Fruit fly (Drosophila melanogaster) whole organism, embryonic: ENCODE measurements around the gene Spn38F.

Experiments
- B-H2 ChIP-seq: fragments of 200-800 bp; sonication (Bioruptor generic); optimal IDR thresholded peaks from 2 replicates; lab custom pipeline; 2018; ENCODE audit warnings: missing biosample characterization, mild to moderate bottlenecking, missing genetic modification characterization
- BEAF-32 ChIP-seq: fragments of 200-800 bp; sonication (Bioruptor generic); optimal IDR thresholded peaks from 3 replicates; lab custom pipeline; 2017; ENCODE audit warnings: missing biosample characterization, missing genetic modification characterization, mild to moderate bottlenecking, moderate library complexity, missing genetic modification reagents
- CG10321 ChIP-seq: fragments of 200-800 bp; sonication (Bioruptor generic); IDR thresholded peaks from 2 replicates; pipeline ENCODE4 v1.3.6; 2022; ENCODE audit warnings: missing biosample characterization, missing genetic modification characterization
- CG10462 ChIP-seq: fragments of 200-800 bp; sonication (Bioruptor generic); optimal IDR thresholded peaks from 2 replicates; lab custom pipeline; 2016; ENCODE audit warnings: missing biosample characterization, missing genetic modification characterization
- CG11504 ChIP-seq: fragments of 200-800 bp; sonication (Bioruptor generic); optimal IDR thresholded peaks from 3 replicates; lab custom pipeline; 2019; ENCODE audit warnings: missing biosample characterization, mild to moderate bottlenecking, missing genetic modification characterization, moderate library complexity
- CG11695 ChIP-seq: fragments of 200-800 bp; sonication (Bioruptor generic); IDR thresholded peaks from 3 replicates; pipeline ENCODE4 v1.3.6; 2022; ENCODE audit warnings: missing biosample characterization, missing genetic modification characterization
- CG13287 ChIP-seq: fragments of 200-800 bp; sonication (Bioruptor generic); IDR thresholded peaks from 2 replicates; pipeline ENCODE4 v1.3.6; 2022; ENCODE audit warnings: missing biosample characterization, missing genetic modification characterization; ENCODE audit not compliant: partially characterized antibody
- CG13296 ChIP-seq: fragments of 200-800 bp; sonication (Bioruptor generic); optimal IDR thresholded peaks from 3 replicates; lab custom pipeline; 2018; ENCODE audit warnings: missing biosample characterization, mild to moderate bottlenecking, missing genetic modification characterization
- CG13424 ChIP-seq: fragments of 200-800 bp; sonication (Bioruptor generic); optimal IDR thresholded peaks from 2 replicates; lab custom pipeline; 2019; ENCODE audit warnings: missing biosample characterization, mild to moderate bottlenecking, missing genetic modification characterization, moderate library complexity
- CG13894 ChIP-seq: fragments of 200-800 bp; sonication (Bioruptor generic); optimal IDR thresholded peaks from 3 replicates; lab custom pipeline; 2018; ENCODE audit warnings: missing biosample characterization, mild to moderate bottlenecking, missing genetic modification characterization, moderate library complexity
- CG15269 ChIP-seq: fragments of 200-800 bp; sonication (Bioruptor generic); optimal IDR thresholded peaks from 2 replicates; lab custom pipeline; 2018; ENCODE audit warnings: missing biosample characterization, mild to moderate bottlenecking, missing genetic modification characterization, moderate library complexity
- CG17186 ChIP-seq: fragments of 200-800 bp; sonication (Bioruptor generic); optimal IDR thresholded peaks from 3 replicates; lab custom pipeline; 2017; ENCODE audit warnings: missing biosample characterization, missing genetic modification reagents, missing genetic modification characterization
- CG17361 ChIP-seq: fragments of 200-800 bp; sonication (Bioruptor generic); IDR thresholded peaks from 3 replicates; pipeline ENCODE4 v1.3.6; 2022; ENCODE audit warnings: missing biosample characterization, missing genetic modification characterization
- CG17829 ChIP-seq: fragments of 200-800 bp; optimal IDR thresholded peaks from 2 replicates; lab custom pipeline; 2019; ENCODE audit warnings: missing biosample characterization, mild to moderate bottlenecking, missing genetic modification characterization, moderate library complexity
- CG2120 ChIP-seq: fragments of 200-800 bp; sonication (Bioruptor generic); optimal IDR thresholded peaks from 3 replicates; lab custom pipeline; 2016; ENCODE audit warnings: missing biosample characterization, missing genetic modification characterization
- CG2678 ChIP-seq: fragments of 200-800 bp; sonication (Bioruptor generic); optimal IDR thresholded peaks from 3 replicates; lab custom pipeline; 2019; ENCODE audit warnings: missing biosample characterization, mild to moderate bottlenecking, missing genetic modification characterization, moderate library complexity
- CG3163 ChIP-seq: fragments of 200-800 bp; sonication (Bioruptor generic); optimal IDR thresholded peaks from 3 replicates; lab custom pipeline; 2016; ENCODE audit warnings: missing biosample characterization, missing genetic modification characterization
- CG32532 ChIP-seq: fragments of 200-800 bp; sonication (Bioruptor generic); IDR thresholded peaks from 2 replicates; pipeline ENCODE4 v1.3.6; 2022; ENCODE audit warnings: missing biosample characterization, missing genetic modification characterization
- CG7839 ChIP-seq: fragments of 200-800 bp; sonication (Bioruptor generic); optimal IDR thresholded peaks from 3 replicates; lab custom pipeline; 2018; ENCODE audit warnings: missing biosample characterization, mild to moderate bottlenecking, missing genetic modification characterization, moderate library complexity
- CG9817 ChIP-seq: fragments of 200-800 bp; sonication (Bioruptor generic); optimal IDR thresholded peaks from 2 replicates; lab custom pipeline; 2018; ENCODE audit warnings: missing biosample characterization, mild to moderate bottlenecking, missing genetic modification characterization, moderate library complexity
- CG9932 ChIP-seq: fragments of 200-800 bp; sonication (Bioruptor generic); IDR thresholded peaks from 2 replicates; pipeline ENCODE4 v1.3.6; 2022; ENCODE audit warnings: missing biosample characterization, missing genetic modification characterization
- CTCF ChIP-seq: fragments of 200-800 bp; sonication (Bioruptor generic); optimal IDR thresholded peaks from 2 replicates; lab custom pipeline; 2017; ENCODE audit warnings: missing biosample characterization, mild to moderate bottlenecking, missing genetic modification characterization, moderate library complexity
- D19B ChIP-seq: fragments of 200-800 bp; sonication (Bioruptor generic); optimal IDR thresholded peaks from 2 replicates; lab custom pipeline; 2017; ENCODE audit warnings: missing biosample characterization, mild to moderate bottlenecking, missing genetic modification characterization
- Fer1 ChIP-seq: fragments of 200-800 bp; sonication (Bioruptor generic); optimal IDR thresholded peaks from 2 replicates; lab custom pipeline; 2017; ENCODE audit warnings: missing biosample characterization, mild to moderate bottlenecking, missing genetic modification characterization
- MBD-R2 ChIP-seq: fragments of 200-800 bp; sonication (Bioruptor generic); IDR thresholded peaks from 2 replicates; pipeline ENCODE4 v1.3.6; 2022; ENCODE audit warnings: missing biosample characterization, missing genetic modification characterization
- Med ChIP-seq: fragments of 200-800 bp; sonication (Bioruptor generic); peaks from one replicate; lab custom pipeline; 2016; ENCODE audit warnings: missing biosample characterization, missing genetic modification characterization, mild to moderate bottlenecking, inconsistent platforms, moderate library complexity
- Meics ChIP-seq: fragments of 200-800 bp; sonication (Bioruptor generic); optimal IDR thresholded peaks from 2 replicates; lab custom pipeline; 2017; ENCODE audit warnings: missing biosample characterization, mild to moderate bottlenecking, missing genetic modification characterization
- Nf-YC ChIP-seq: fragments of 200-800 bp; optimal IDR thresholded peaks from 3 replicates; lab custom pipeline; 2019; ENCODE audit warnings: missing biosample characterization, mild to moderate bottlenecking, missing genetic modification characterization, moderate library complexity
- NfI ChIP-seq: fragments of 200-800 bp; sonication (Bioruptor generic); optimal IDR thresholded peaks from 3 replicates; lab custom pipeline; 2018; ENCODE audit warnings: missing biosample characterization, mild to moderate bottlenecking, missing genetic modification characterization, moderate library complexity
- Ptx1 ChIP-seq: fragments of 200-800 bp; sonication (Bioruptor generic); IDR thresholded peaks from 2 replicates; pipeline ENCODE4 v1.3.6; 2022; ENCODE audit warnings: missing biosample characterization, missing genetic modification characterization
- Rfx ChIP-seq: fragments of 200-800 bp; sonication (Bioruptor generic); IDR thresholded peaks from 2 replicates; pipeline ENCODE4 v1.3.6; 2022; ENCODE audit warnings: missing biosample characterization, missing genetic modification characterization
- Ssrp ChIP-seq: fragments of 200-800 bp; sonication (Bioruptor generic); optimal IDR thresholded peaks from 2 replicates; lab custom pipeline; 2018; ENCODE audit warnings: missing biosample characterization, mild to moderate bottlenecking, missing genetic modification characterization, moderate library complexity
- bbx ChIP-seq: fragments of 200-800 bp; sonication (Bioruptor generic); IDR thresholded peaks from 2 replicates; pipeline ENCODE4 v1.3.6; 2022; ENCODE audit warnings: missing biosample characterization, missing genetic modification characterization; ENCODE audit not compliant: partially characterized antibody
- bcd ChIP-seq: fragments of 200-800 bp; sonication (Bioruptor generic); optimal IDR thresholded peaks from 2 replicates; lab custom pipeline; 2017; ENCODE audit warnings: missing biosample characterization, mild to moderate bottlenecking, missing genetic modification characterization
- bigmax ChIP-seq: fragments of 200-800 bp; sonication (Bioruptor generic); optimal IDR thresholded peaks from 2 replicates; lab custom pipeline; 2018; ENCODE audit warnings: missing biosample characterization, mild to moderate bottlenecking, missing genetic modification characterization
- crp ChIP-seq, 2 experiments: fragments of 200-800 bp; sonication (Bioruptor generic); optimal IDR thresholded peaks; 2 replicates in 1 of 2; 3 replicates in 1 of 2; lab custom pipeline; 2017; ENCODE audit warnings: missing biosample characterization in 2 of 2, missing genetic modification characterization in 2 of 2, mild to moderate bottlenecking in 1 of 2, moderate library complexity in 1 of 2
- dysf ChIP-seq: fragments of 200-800 bp; sonication (Bioruptor generic); IDR thresholded peaks from 3 replicates; pipeline ENCODE4 v1.3.6; 2022; ENCODE audit warnings: missing biosample characterization, missing genetic modification characterization
- ems ChIP-seq: fragments of 200-800 bp; sonication (Bioruptor generic); optimal IDR thresholded peaks from 3 replicates; lab custom pipeline; 2016; ENCODE audit warnings: missing biosample characterization, missing genetic modification characterization
- exex ChIP-seq: fragments of 200-800 bp; sonication (Bioruptor generic); optimal IDR thresholded peaks from 4 replicates; lab custom pipeline; 2018; ENCODE audit warnings: missing biosample characterization, mild to moderate bottlenecking, missing genetic modification characterization, moderate library complexity
- fd3F ChIP-seq: fragments of 200-800 bp; sonication (Bioruptor generic); optimal IDR thresholded peaks from 2 replicates; lab custom pipeline; 2018; ENCODE audit warnings: missing biosample characterization, mild to moderate bottlenecking, missing genetic modification characterization, moderate library complexity
- grau ChIP-seq: fragments of 200-800 bp; optimal IDR thresholded peaks from 3 replicates; lab custom pipeline; 2019; ENCODE audit warnings: missing biosample characterization, mild to moderate bottlenecking, missing genetic modification characterization, moderate library complexity
- lab ChIP-seq: fragments of 200-800 bp; sonication (Bioruptor generic); optimal IDR thresholded peaks from 3 replicates; lab custom pipeline; 2017; ENCODE audit warnings: missing biosample characterization, missing genetic modification characterization, mild to moderate bottlenecking, moderate library complexity, missing genetic modification reagents
- mld ChIP-seq: fragments of 200-800 bp; sonication (Bioruptor generic); IDR thresholded peaks from 3 replicates; pipeline ENCODE4 v1.3.6; 2022; ENCODE audit warnings: missing biosample characterization, missing genetic modification characterization; ENCODE audit not compliant: partially characterized antibody
- pum ChIP-seq: fragments of 200-800 bp; sonication (Bioruptor generic); optimal IDR thresholded peaks from 2 replicates; lab custom pipeline; 2016; ENCODE audit warnings: missing biosample characterization, missing genetic modification characterization
- row ChIP-seq: fragments of 200-800 bp; sonication (Bioruptor generic); IDR thresholded peaks from 3 replicates; pipeline ENCODE4 v1.3.6; 2022; ENCODE audit warnings: missing biosample characterization, missing genetic modification characterization
- so ChIP-seq: fragments of 200-800 bp; sonication (Bioruptor generic); IDR thresholded peaks from 3 replicates; pipeline ENCODE4 v1.3.6; 2022; ENCODE audit warnings: missing biosample characterization, missing genetic modification characterization
- sob ChIP-seq: fragments of 200-800 bp; sonication (Bioruptor generic); IDR thresholded peaks from 2 replicates; pipeline ENCODE4 v1.3.6; 2022; ENCODE audit warnings: missing biosample characterization, missing genetic modification characterization
- sug ChIP-seq: fragments of 200-800 bp; optimal IDR thresholded peaks from 2 replicates; lab custom pipeline; 2019; ENCODE audit warnings: missing biosample characterization, mild to moderate bottlenecking, missing genetic modification characterization, moderate library complexity
- vvl ChIP-seq: fragments of 200-800 bp; sonication (Bioruptor generic); IDR thresholded peaks from 2 replicates; pipeline ENCODE4 v1.3.6; 2022; ENCODE audit warnings: missing biosample characterization, missing genetic modification characterization

Spn38F gene

DNA sequence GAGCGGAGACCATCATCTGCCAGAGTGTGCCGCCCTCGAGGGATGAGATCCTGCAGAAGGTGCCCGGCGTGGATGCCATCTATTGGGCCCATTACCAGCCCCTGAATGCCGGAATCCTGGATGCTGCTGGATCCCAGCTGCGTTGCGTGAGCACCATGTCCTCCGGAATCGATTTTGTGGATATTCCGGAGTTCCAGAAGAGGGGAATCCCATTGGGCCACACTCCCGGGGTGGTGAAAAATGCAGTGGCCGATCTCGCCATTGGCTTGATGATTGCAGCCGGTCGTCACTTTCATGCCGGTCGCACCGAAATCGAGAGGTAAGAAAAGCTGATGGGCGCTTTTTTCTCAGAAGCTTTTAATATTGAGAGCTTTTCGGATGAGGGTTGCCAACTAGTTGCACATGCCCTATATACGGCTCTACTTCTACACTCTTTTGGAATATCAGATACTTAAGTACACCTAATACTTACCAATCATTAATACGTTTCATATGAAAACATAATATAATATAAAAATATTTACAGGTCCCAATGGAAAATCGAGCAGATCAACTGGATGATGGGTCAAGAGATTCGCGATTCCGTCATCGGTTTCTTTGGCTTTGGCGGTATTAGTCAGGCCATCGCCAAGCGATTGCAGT lies 7.9 kb downstream of the Spn38F start:
- TF ChIP-seq Med (GFP tag; lab: Kevin White, UChicago), result peak; percentile 39
- TF ChIP-seq CG11504 (tag; lab: Kevin White, UChicago), result peak; percentile 26
- TF ChIP-seq CG2120 (GFP tag; lab: Kevin White, UChicago), result peak; percentile 9
- TF ChIP-seq CG15269 (tag; lab: Kevin White, UChicago), result peak; percentile 5
- TF ChIP-seq Fer1, result peak; percentile 33
- TF ChIP-seq CG2678, result peak; percentile 48
- 0 out of 2 replicates have a peak, but pooled peaks have one; percentile 16 for TF ChIP-seq Ptx1 (GFP tag; lab: Robert Waterston, UW)
- TF ChIP-seq sug (tag; lab: Kevin White, UChicago), result peak; percentile 26
- TF ChIP-seq CG10321 (GFP tag; lab: Robert Waterston, UW), result 0 out of 2 replicates have a peak, but pooled peaks have one; percentile 8
- no peak for TF ChIP-seq bbx (GFP tag; lab: Robert Waterston, UW)
- peak; percentile 18; the same call in 1 of the 2 replicates for TF ChIP-seq CG13287 (GFP tag; lab: Robert Waterston, UW)
- TF ChIP-seq D19B (GFP tag; lab: Kevin White, UChicago), result no peak
- TF ChIP-seq exex, result peak; percentile 17
- peak; percentile 39 for TF ChIP-seq lab (GFP tag; lab: Kevin White, UChicago)
- 0 out of 3 replicates have a peak, but pooled peaks have one; percentile 9 for TF ChIP-seq CG11695 (GFP tag; lab: Robert Waterston, UW)
- peak; percentile 61 for TF ChIP-seq row (GFP tag; lab: Robert Waterston, UW)
- peak; percentile 45 for TF ChIP-seq B-H2
- TF ChIP-seq Nf-YC, result peak; percentile 14
- no peak for TF ChIP-seq Ssrp (tag; lab: Kevin White, UChicago)
- peak; percentile 9; the same call in 1 of the 2 replicates for TF ChIP-seq sob (GFP tag; lab: Robert Waterston, UW)
- TF ChIP-seq bcd (GFP tag; lab: Kevin White, UChicago), result peak; percentile 4
- TF ChIP-seq vvl (GFP tag; lab: Robert Waterston, UW), result 0 out of 2 replicates have a peak, but pooled peaks have one; percentile 33
- peak; percentile 86 for TF ChIP-seq CG3163 (GFP tag; lab: Kevin White, UChicago)
- TF ChIP-seq CG13296 (GFP tag; lab: Kevin White, UChicago), result peak; percentile 47
- peak; percentile 30 for TF ChIP-seq CG13424 (tag; lab: Kevin White, UChicago)
- TF ChIP-seq pum (GFP tag; lab: Kevin White, UChicago), result no peak
- TF ChIP-seq CG9817, result peak; percentile 26
- peak; percentile 3 for TF ChIP-seq CG7839
- TF ChIP-seq CG17361, result no peak
- TF ChIP-seq mld, result no peak
- TF ChIP-seq Rfx, result peak; percentile 32; the same call in 1 of the 2 replicates
- peak; percentile 18 for TF ChIP-seq CG13894 (tag; lab: Kevin White, UChicago)
- TF ChIP-seq BEAF-32 (GFP tag; lab: Kevin White, UChicago), result peak; percentile 12
- TF ChIP-seq grau (tag; lab: Kevin White, UChicago), result peak; percentile 4
- TF ChIP-seq dysf, result peak; percentile 13; the same call in 1 of the 3 replicates
- peak; percentile 17 for TF ChIP-seq NfI
- no peak for TF ChIP-seq ems (GFP tag; lab: Kevin White, UChicago)
- TF ChIP-seq bigmax (GFP tag; lab: Kevin White, UChicago), result no peak
- peak; percentile 27 for TF ChIP-seq CG9932 (GFP tag; lab: Robert Waterston, UW)
- peak; percentile 4 for TF ChIP-seq fd3F (GFP tag; lab: Kevin White, UChicago)
- TF ChIP-seq so (GFP tag; lab: Robert Waterston, UW), result 0 out of 3 replicates have a peak, but pooled peaks have one; percentile 42
- peak; percentile 19 for TF ChIP-seq CTCF
- TF ChIP-seq CG17829 (tag; lab: Kevin White, UChicago), result no peak
- peak; percentile 3 for TF ChIP-seq Meics (GFP tag; lab: Kevin White, UChicago)
- peak; percentile 19; the same call in 1 of the 2 replicates for TF ChIP-seq MBD-R2 (GFP tag; lab: Robert Waterston, UW)
- TF ChIP-seq CG10462 (GFP tag; lab: Kevin White, UChicago), result no peak
- peak in 1 of 2 experiments; percentile 77 for TF ChIP-seq crp (GFP tag; optimal IDR thresholded peaks at IDR 0.05; lab: Kevin White, UChicago)
- TF ChIP-seq CG17186, result no peak
- peak; percentile 22; the same call in 1 of the 2 replicates for TF ChIP-seq CG32532 (GFP tag; lab: Robert Waterston, UW)
